Comparison of ENCODE assay signal across 4 fruit fly cellular contexts in the genomic region with DNA sequence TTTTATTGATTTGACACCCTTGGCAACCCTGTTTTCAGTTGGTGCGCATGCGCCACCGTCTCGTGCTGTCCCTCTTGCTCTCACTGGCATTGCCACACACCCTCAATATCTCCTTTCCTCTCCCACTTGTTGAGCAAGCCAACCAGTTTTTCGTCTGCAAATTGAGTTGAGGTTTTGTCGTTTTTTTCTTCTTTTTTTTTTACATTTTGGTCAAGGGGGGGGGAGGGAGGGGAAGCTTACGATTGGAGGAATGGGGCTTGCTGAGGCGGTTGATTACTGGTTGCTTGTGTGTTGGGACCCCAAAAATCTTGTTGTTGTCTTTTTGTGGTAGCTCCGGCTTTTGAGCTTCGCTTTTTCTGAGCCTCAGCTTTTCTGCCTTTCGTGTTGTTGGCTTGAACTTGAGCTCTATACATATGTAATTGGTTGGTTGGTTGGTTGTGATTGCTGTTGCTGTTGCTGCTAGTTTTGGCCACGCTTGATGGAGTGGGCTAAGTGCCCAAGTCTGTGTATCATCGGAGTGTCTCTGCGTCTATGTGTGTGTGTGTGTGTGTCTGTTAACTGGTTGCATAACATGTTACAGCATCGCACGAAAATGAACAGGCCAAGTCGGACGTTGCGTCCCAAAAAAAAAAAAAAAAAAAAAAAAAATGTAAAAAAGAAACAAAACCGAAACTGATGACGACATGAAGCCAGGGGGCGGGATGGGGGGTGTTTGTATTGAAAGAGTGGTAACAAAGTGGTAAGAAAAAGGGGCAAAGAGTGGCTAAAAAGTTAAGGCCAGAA.
A peak's percentile ranks its signal among the peaks of the same experiment; 100 is the strongest.
TF ChIP-seq lines count a peak whose summit lies in the region.

No protein-coding gene starts in this region.

TF ChIP-seq in whole organism, embryonic, 481 proteins besides CTCF, POLR2A, EP300 and RAD21 (continued from another document and continues in another):
- peak; percentile 73 for TF ChIP-seq Blimp-1 (GFP tag; optimal IDR thresholded peaks at IDR 0.05; lab: Kevin White, UChicago)
- TF ChIP-seq row (GFP tag; IDR thresholded peaks at IDR 0.05; lab: Robert Waterston, UW) = peak; percentile 43; the same call in 2 of the 3 replicates
- no peak for TF ChIP-seq en (GFP tag; optimal IDR thresholded peaks at IDR 0.05; lab: Kevin White, UChicago)
- TF ChIP-seq CG2678 (tag; optimal IDR thresholded peaks at IDR 0.05; lab: Kevin White, UChicago) = peak; percentile 16
- peak; percentile 1 for TF ChIP-seq corto (GFP tag; optimal IDR thresholded peaks at IDR 0.05; lab: Kevin White, UChicago)
- TF ChIP-seq Side (GFP tag; optimal IDR thresholded peaks at IDR 0.05; lab: Kevin White, UChicago) = no peak
- TF ChIP-seq Dek (tag; optimal IDR thresholded peaks at IDR 0.05; lab: Kevin White, UChicago) = no peak
- peak; percentile 65 for TF ChIP-seq Med (GFP tag; lab: Kevin White, UChicago)
- TF ChIP-seq Ravus (GFP tag; IDR thresholded peaks at IDR 0.05; lab: Robert Waterston, UW) = no peak
- TF ChIP-seq CG1832 (GFP tag; optimal IDR thresholded peaks at IDR 0.05; lab: Kevin White, UChicago) = peak; percentile 70
- peak; percentile 58 for TF ChIP-seq CG13894 (tag; optimal IDR thresholded peaks at IDR 0.05; lab: Kevin White, UChicago)
- TF ChIP-seq CrebB (tag; optimal IDR thresholded peaks at IDR 0.05; lab: Kevin White, UChicago) = no peak
- TF ChIP-seq CG12391 (tag; optimal IDR thresholded peaks at IDR 0.05; lab: Kevin White, UChicago) = peak; percentile 7
- TF ChIP-seq Sox100B (GFP tag; optimal IDR thresholded peaks at IDR 0.05; lab: Kevin White, UChicago) = no peak
- TF ChIP-seq Doc2 (GFP tag; IDR thresholded peaks at IDR 0.05; lab: Robert Waterston, UW) = no peak
- TF ChIP-seq psq (GFP tag; optimal IDR thresholded peaks at IDR 0.05; lab: Kevin White, UChicago) = peak; percentile 28
- TF ChIP-seq Nf-YB (GFP tag; optimal IDR thresholded peaks at IDR 0.05; lab: Kevin White, UChicago) = peak; percentile 54
- TF ChIP-seq cg (GFP tag; optimal IDR thresholded peaks at IDR 0.05; lab: Kevin White, UChicago) = peak; percentile 63
- peak; percentile 89 for TF ChIP-seq abd-A (tag; optimal IDR thresholded peaks at IDR 0.05; lab: Kevin White, UChicago)
- peak; percentile 28 for TF ChIP-seq CG17359 (tag; optimal IDR thresholded peaks at IDR 0.05; lab: Kevin White, UChicago)
- TF ChIP-seq onecut (GFP tag; IDR thresholded peaks at IDR 0.05; lab: Robert Waterston, UW) = peak; percentile 22; the same call in 1 of the 2 replicates
- TF ChIP-seq CG9215 (GFP tag; IDR thresholded peaks at IDR 0.05; lab: Robert Waterston, UW) = no peak
- peak; percentile 75 for TF ChIP-seq crol (GFP tag; IDR thresholded peaks at IDR 0.05; lab: Robert Waterston, UW)
- 0 out of 3 replicates have a peak, but pooled peaks have one; percentile 0 for TF ChIP-seq CG17361 (GFP tag; IDR thresholded peaks at IDR 0.05; lab: Robert Waterston, UW)
- no peak for TF ChIP-seq z (GFP tag; IDR thresholded peaks at IDR 0.05; lab: Robert Waterston, UW)
- peak; percentile 3 for TF ChIP-seq CG18619 (GFP tag; optimal IDR thresholded peaks at IDR 0.05; lab: Kevin White, UChicago)
- TF ChIP-seq gcm2 (GFP tag; optimal IDR thresholded peaks at IDR 0.05; lab: Kevin White, UChicago) = no peak
- TF ChIP-seq scrt (GFP tag; optimal IDR thresholded peaks at IDR 0.05; lab: Kevin White, UChicago) = peak; percentile 27
- TF ChIP-seq CG10321 (GFP tag; IDR thresholded peaks at IDR 0.05; lab: Robert Waterston, UW) = peak; percentile 59
- peak; percentile 4 for TF ChIP-seq CG14710 (tag; optimal IDR thresholded peaks at IDR 0.05; lab: Kevin White, UChicago)
- TF ChIP-seq ewg (GFP tag; optimal IDR thresholded peaks at IDR 0.05; lab: Kevin White, UChicago) = peak; percentile 75

TF ChIP-seq in whole organism, prepupa, 60 proteins besides CTCF, POLR2A, EP300 and RAD21 (continued from another document and continues in another):
- TF ChIP-seq Ets96B (tag; optimal IDR thresholded peaks at IDR 0.05; lab: Kevin White, UChicago) (peak; percentile 67), Hr38 (GFP tag; optimal IDR thresholded peaks at IDR 0.05; lab: Kevin White, UChicago) (peak; percentile 14), spab (GFP tag; optimal IDR thresholded peaks at IDR 0.05; lab: Kevin White, UChicago) (peak; percentile 68), eg (GFP tag; IDR thresholded peaks at IDR 0.05; lab: Robert Waterston, UW) (peak; percentile 89), CG6163 (GFP tag; IDR thresholded peaks at IDR 0.05; lab: Robert Waterston, UW) (peak; percentile 90), esn (GFP tag; optimal IDR thresholded peaks at IDR 0.05; lab: Kevin White, UChicago) (no peak), CG16779 (tag; optimal IDR thresholded peaks at IDR 0.05; lab: Kevin White, UChicago) (peak; percentile 73), CG15336 (GFP tag; IDR thresholded peaks at IDR 0.05; lab: Robert Waterston, UW) (peak; percentile 77), fkh (GFP tag; optimal IDR thresholded peaks at IDR 0.05; lab: Kevin White, UChicago) (peak; percentile 6), Sox14 (GFP tag; optimal IDR thresholded peaks at IDR 0.05; lab: Kevin White, UChicago) (peak; percentile 46), fd59A (GFP tag; optimal IDR thresholded peaks at IDR 0.05; lab: Kevin White, UChicago) (peak; percentile 22), Sox15 (GFP tag; optimal IDR thresholded peaks at IDR 0.05; lab: Kevin White, UChicago) (no peak), CG31627 (GFP tag; optimal IDR thresholded peaks at IDR 0.05; lab: Kevin White, UChicago) (no peak), CG10669 (GFP tag; optimal IDR thresholded peaks at IDR 0.05; lab: Kevin White, UChicago) (peak; percentile 59), CG9139 (GFP tag; optimal IDR thresholded peaks at IDR 0.05; lab: Kevin White, UChicago) (peak; percentile 88), CG3032 (tag; optimal IDR thresholded peaks at IDR 0.05; lab: Kevin White, UChicago) (peak; percentile 34), CG11762 (GFP tag; optimal IDR thresholded peaks at IDR 0.05; lab: Kevin White, UChicago; ENCODE audit: insufficient read depth) (peak; percentile 16), CG7368 (GFP tag; optimal IDR thresholded peaks at IDR 0.05; lab: Kevin White, UChicago) (peak; percentile 0), pdm3 (GFP tag; optimal IDR thresholded peaks at IDR 0.05; lab: Kevin White, UChicago) (peak; percentile 64), Smox (GFP tag; optimal IDR thresholded peaks at IDR 0.05; lab: Kevin White, UChicago) (peak; percentile 17), dac (GFP tag; optimal IDR thresholded peaks at IDR 0.05; lab: Kevin White, UChicago) (peak; percentile 22), Gug (GFP tag; IDR thresholded peaks at IDR 0.05; lab: Robert Waterston, UW) (peak; percentile 19; the same call in 1 of the 2 replicates), CG8119 (GFP tag; IDR thresholded peaks at IDR 0.05; lab: Robert Waterston, UW) (peak; percentile 75), CG8632 (GFP tag; optimal IDR thresholded peaks at IDR 0.05; lab: Kevin White, UChicago) (peak; percentile 52), lz (GFP tag; optimal IDR thresholded peaks at IDR 0.05; lab: Kevin White, UChicago) (peak; percentile 15), topi (GFP tag; optimal IDR thresholded peaks at IDR 0.05; lab: Kevin White, UChicago) (peak; percentile 48), achi (GFP tag; optimal IDR thresholded peaks at IDR 0.05; lab: Kevin White, UChicago) (peak; percentile 46), net (GFP tag; optimal IDR thresholded peaks at IDR 0.05; lab: Kevin White, UChicago) (peak; percentile 70), salr (GFP tag; optimal IDR thresholded peaks at IDR 0.05; lab: Kevin White, UChicago) (peak in 1 of 2 experiments; percentile 57), Ets21C (GFP tag; optimal IDR thresholded peaks at IDR 0.05; lab: Kevin White, UChicago) (no peak), Hr4 (GFP tag; optimal IDR thresholded peaks at IDR 0.05; lab: Kevin White, UChicago) (peak; percentile 9)

TF ChIP-seq in whole organism, pupa, 21 proteins besides CTCF, POLR2A, EP300 and RAD21 (continued from another document):
- TF ChIP-seq CG4496 (GFP tag; IDR thresholded peaks at IDR 0.05; lab: Robert Waterston, UW) (peak; percentile 88), D1 (tag; optimal IDR thresholded peaks at IDR 0.05; lab: Kevin White, UChicago) (no peak)

TF ChIP-seq in whole organism, wandering third instar larva, 38 proteins besides CTCF, POLR2A, EP300 and RAD21 (continued from another document):
- TF ChIP-seq fru (GFP tag; optimal IDR thresholded peaks at IDR 0.05; lab: Kevin White, UChicago) = peak; percentile 54
- TF ChIP-seq Hr78 (GFP tag; optimal IDR thresholded peaks at IDR 0.05; lab: Kevin White, UChicago) = no peak
- TF ChIP-seq HLH106 (tag; optimal IDR thresholded peaks at IDR 0.05; lab: Kevin White, UChicago) = peak; percentile 7
- no peak for TF ChIP-seq dmrt93B (GFP tag; optimal IDR thresholded peaks at IDR 0.05; lab: Kevin White, UChicago)
- TF ChIP-seq h (GFP tag; optimal IDR thresholded peaks at IDR 0.05; lab: Kevin White, UChicago) = no peak
- TF ChIP-seq Abd-B (GFP tag; optimal IDR thresholded peaks at IDR 0.05; lab: Kevin White, UChicago) = no peak
- peak; percentile 29 for TF ChIP-seq sage (GFP tag; optimal IDR thresholded peaks at IDR 0.05; lab: Kevin White, UChicago)
- TF ChIP-seq lola (GFP tag; optimal IDR thresholded peaks at IDR 0.05; lab: Kevin White, UChicago) = no peak
- TF ChIP-seq Dif (GFP tag; optimal IDR thresholded peaks at IDR 0.05; lab: Kevin White, UChicago; ENCODE audit: partially characterized antibody) = no peak
- TF ChIP-seq Hnf4 (GFP tag; optimal IDR thresholded peaks at IDR 0.05; lab: Kevin White, UChicago) = peak; percentile 6
- TF ChIP-seq dl (GFP tag; optimal IDR thresholded peaks at IDR 0.05; lab: Kevin White, UChicago; ENCODE audit: insufficient read depth in 1 of 2, partially characterized antibody in 2 of 2) = no peak
- peak; percentile 63 for TF ChIP-seq Dfd (GFP tag; optimal IDR thresholded peaks at IDR 0.05; lab: Kevin White, UChicago)
- TF ChIP-seq psq (GFP tag; optimal IDR thresholded peaks at IDR 0.05; lab: Kevin White, UChicago) = peak; percentile 81
- no peak for TF ChIP-seq Hr83 (GFP tag; optimal IDR thresholded peaks at IDR 0.05; lab: Kevin White, UChicago; ENCODE audit: poor library complexity, severe bottlenecking)
- TF ChIP-seq brk (GFP tag; optimal IDR thresholded peaks at IDR 0.05; lab: Kevin White, UChicago) = peak; percentile 38
TF ChIP-seq in whole organism, wandering third instar larva: peak in this region for 15.
